Fruit fly (Drosophila melanogaster) whole organism, wandering third instar larva: ENCODE measurements around the gene CG7201.

Experiments
- Abd-B ChIP-seq: fragments of >200 bp; optimal IDR thresholded peaks from 2 replicates; lab custom pipeline; 2017; ENCODE audit warnings: missing biosample characterization, missing genetic modification characterization
- CG32264 ChIP-seq: fragments of 200-800 bp; sonication (Bioruptor generic); optimal IDR thresholded peaks from 2 replicates; lab custom pipeline; 2016; ENCODE audit warnings: missing biosample characterization, missing genetic modification characterization
- CG9705 ChIP-seq: fragments of 200-800 bp; sonication (Bioruptor generic); optimal IDR thresholded peaks from 2 replicates; lab custom pipeline; 2018; ENCODE audit warnings: missing biosample characterization, mild to moderate bottlenecking, missing genetic modification characterization
- Dfd ChIP-seq: fragments of >200 bp; optimal IDR thresholded peaks from 2 replicates; lab custom pipeline; 2017; ENCODE audit warnings: missing biosample characterization, missing genetic modification characterization
- Dif ChIP-seq: fragments of 200-275, 200-300 bp; sonication (Bioruptor generic); optimal IDR thresholded peaks from 2 replicates; lab custom pipeline; 2018; ENCODE audit warnings: missing biosample characterization, missing genetic modification characterization; ENCODE audit not compliant: partially characterized antibody
- GATAd ChIP-seq: sonication (Bioruptor generic); optimal IDR thresholded peaks from 2 replicates; lab custom pipeline; 2016; ENCODE audit warnings: missing biosample characterization, missing genetic modification characterization
- HLH106 ChIP-seq: fragments of 200-800 bp; optimal IDR thresholded peaks from 3 replicates; lab custom pipeline; 2019; ENCODE audit warnings: missing biosample characterization, mild to moderate bottlenecking, missing genetic modification characterization, moderate library complexity
- Hnf4 ChIP-seq: fragments of 200-800 bp; sonication (Bioruptor generic); optimal IDR thresholded peaks from 2 replicates; lab custom pipeline; 2016; ENCODE audit warnings: missing biosample characterization, mild to moderate bottlenecking, missing genetic modification characterization
- Hr78 ChIP-seq: fragments of >200 bp; optimal IDR thresholded peaks from 2 replicates; lab custom pipeline; 2017; ENCODE audit warnings: missing biosample characterization, missing genetic modification characterization
- Hr83 ChIP-seq: fragments of 200-300 bp; sonication (Bioruptor generic); optimal IDR thresholded peaks from 2 replicates; lab custom pipeline; 2016; ENCODE audit warnings: missing biosample characterization, mild to moderate bottlenecking, missing genetic modification characterization, moderate library complexity; ENCODE audit not compliant: poor library complexity, severe bottlenecking
- Jra ChIP-seq: sonication (Bioruptor generic); optimal IDR thresholded peaks from 2 replicates; lab custom pipeline; 2016; ENCODE audit warnings: missing biosample characterization, missing genetic modification characterization
- Mio ChIP-seq: sonication (Bioruptor generic); optimal IDR thresholded peaks from 2 replicates; lab custom pipeline; 2016; ENCODE audit warnings: missing biosample characterization, missing genetic modification characterization
- Myc ChIP-seq: fragments of >200 bp; optimal IDR thresholded peaks from 2 replicates; lab custom pipeline; 2017
- N ChIP-seq: fragments of >200 bp; optimal IDR thresholded peaks from 2 replicates; lab custom pipeline; 2018; ENCODE audit warnings: missing biosample characterization, missing external identifiers, missing genetic modification characterization
- OdsH ChIP-seq: fragments of 200-800 bp; sonication (Bioruptor generic); optimal IDR thresholded peaks from 2 replicates; lab custom pipeline; 2016; ENCODE audit warnings: missing biosample characterization, mild to moderate bottlenecking, missing genetic modification characterization
- Rel ChIP-seq, 2 experiments: fragments of 200-800 bp; sonication (Bioruptor generic) in 1 of 2; optimal IDR thresholded peaks; 2 replicates in 1 of 2; 3 replicates in 1 of 2; lab custom pipeline; 2016 to 2019; ENCODE audit warnings: mild to moderate bottlenecking in 2 of 2, missing biosample characterization in 2 of 2, missing genetic modification characterization in 2 of 2, moderate library complexity in 1 of 2
- Sp1 ChIP-seq: fragments of 200-800 bp; sonication (Bioruptor generic); optimal IDR thresholded peaks from 3 replicates; lab custom pipeline; 2019; ENCODE audit warnings: missing biosample characterization, mild to moderate bottlenecking, missing genetic modification characterization, moderate library complexity
- Vsx2 ChIP-seq: fragments of 200-300, 225-300 bp; sonication (Bioruptor generic); optimal IDR thresholded peaks from 2 replicates; lab custom pipeline; 2018; ENCODE audit warnings: missing biosample characterization, missing genetic modification characterization; ENCODE audit not compliant: partially characterized antibody
- br ChIP-seq: fragments of 200-800 bp; sonication (Bioruptor generic); optimal IDR thresholded peaks from 2 replicates; lab custom pipeline; 2016; ENCODE audit warnings: missing biosample characterization, missing genetic modification characterization
- brk ChIP-seq: fragments of 200-800 bp; sonication (Bioruptor generic); optimal IDR thresholded peaks from 2 replicates; lab custom pipeline; 2016; ENCODE audit warnings: missing biosample characterization, mild to moderate bottlenecking, missing genetic modification characterization
- dl ChIP-seq, 2 experiments: fragments of 175-275, 200-275 bp in 1 of 2; fragments of 200-275 bp in 1 of 2; sonication (Bioruptor generic); optimal IDR thresholded peaks; lab custom pipeline; 2018; ENCODE audit warnings: mild to moderate bottlenecking in 2 of 2, missing biosample characterization in 2 of 2, missing genetic modification characterization in 2 of 2, moderate library complexity in 2 of 2; ENCODE audit not compliant: partially characterized antibody in 2 of 2, insufficient read depth in 1 of 2
- dmrt93B ChIP-seq: fragments of 200-800 bp; sonication (Bioruptor generic); optimal IDR thresholded peaks from 2 replicates; lab custom pipeline; 2018; ENCODE audit warnings: missing biosample characterization, mild to moderate bottlenecking, missing genetic modification characterization
- dsf ChIP-seq: sonication (Bioruptor generic); optimal IDR thresholded peaks from 2 replicates; lab custom pipeline; 2016; ENCODE audit warnings: missing biosample characterization, missing genetic modification characterization, borderline replicate concordance
- ey ChIP-seq: fragments of 200-800 bp; sonication (Bioruptor generic); optimal IDR thresholded peaks from 2 replicates; lab custom pipeline; 2016; ENCODE audit warnings: missing biosample characterization, missing genetic modification characterization
- foxo ChIP-seq, 2 experiments: fragments of 200-800 bp; sonication (Bioruptor generic); optimal IDR thresholded peaks; 2 replicates in 1 of 2; 3 replicates in 1 of 2; lab custom pipeline; 2016 to 2017; ENCODE audit warnings: missing biosample characterization in 2 of 2, missing genetic modification characterization in 2 of 2
- fru ChIP-seq: fragments of 200-800 bp; sonication (Bioruptor generic); optimal IDR thresholded peaks from 3 replicates; lab custom pipeline; 2016; ENCODE audit warnings: missing biosample characterization, mild to moderate bottlenecking, missing genetic modification characterization
- h ChIP-seq: fragments of 200-800 bp; sonication (Bioruptor generic); optimal IDR thresholded peaks from 3 replicates; lab custom pipeline; 2016; ENCODE audit warnings: missing biosample characterization, mild to moderate bottlenecking, missing genetic modification characterization
- jim ChIP-seq: fragments of 175-275, 200-325 bp; sonication (Bioruptor generic); optimal IDR thresholded peaks from 2 replicates; lab custom pipeline; 2016; ENCODE audit warnings: missing biosample characterization, mild to moderate bottlenecking, missing genetic modification characterization
- lola ChIP-seq: fragments of >200 bp; optimal IDR thresholded peaks from 2 replicates; lab custom pipeline; 2017; ENCODE audit warnings: missing biosample characterization, missing genetic modification characterization
- pan ChIP-seq: fragments of >200 bp; optimal IDR thresholded peaks from 2 replicates; lab custom pipeline; 2017
- psq ChIP-seq: fragments of 200-800 bp; sonication (Bioruptor generic); optimal IDR thresholded peaks from 3 replicates; lab custom pipeline; 2017; ENCODE audit warnings: missing biosample characterization, mild to moderate bottlenecking, missing genetic modification characterization, moderate library complexity
- rgr ChIP-seq: fragments of 200-800 bp; sonication (Bioruptor generic); optimal IDR thresholded peaks from 3 replicates; lab custom pipeline; 2016; ENCODE audit warnings: missing biosample characterization, mild to moderate bottlenecking, missing genetic modification characterization
- sage ChIP-seq: fragments of 200-800 bp; sonication (Bioruptor generic); optimal IDR thresholded peaks from 2 replicates; lab custom pipeline; 2016; ENCODE audit warnings: missing biosample characterization, mild to moderate bottlenecking, missing genetic modification characterization
- sv ChIP-seq: fragments of 200-800 bp; sonication (Bioruptor generic); optimal IDR thresholded peaks from 3 replicates; lab custom pipeline; 2016; ENCODE audit warnings: missing biosample characterization, missing genetic modification characterization
- tai ChIP-seq: sonication (Bioruptor generic); optimal IDR thresholded peaks from 2 replicates; lab custom pipeline; 2016; ENCODE audit warnings: missing biosample characterization, missing genetic modification characterization
- usp ChIP-seq: fragments of >200 bp; optimal IDR thresholded peaks from 2 replicates; lab custom pipeline; 2017; ENCODE audit warnings: missing biosample characterization, missing genetic modification characterization
- woc ChIP-seq: sonication (Bioruptor generic); optimal IDR thresholded peaks from 2 replicates; lab custom pipeline; 2016; ENCODE audit warnings: missing biosample characterization, mild to moderate bottlenecking, missing genetic modification characterization

The CG7201 gene

DNA sequence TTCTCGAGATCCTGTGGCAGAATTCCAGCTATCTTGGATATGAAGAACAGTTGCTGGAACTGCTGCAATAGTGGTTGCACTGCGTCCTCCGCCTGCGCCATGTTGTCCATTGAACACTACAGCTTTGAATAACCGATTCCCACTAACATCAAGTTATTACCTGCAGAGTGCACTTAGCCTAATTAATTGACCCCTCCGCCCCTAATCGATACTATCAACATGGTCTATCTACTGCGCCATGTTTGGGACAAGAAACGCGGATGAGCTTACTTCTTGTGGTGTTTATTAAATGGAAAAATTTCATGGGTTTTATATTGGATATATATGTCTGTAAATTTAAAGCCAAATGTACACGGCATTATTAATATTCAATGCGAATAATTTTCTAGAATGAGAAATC lies 11.8 kb upstream of the CG7201 start, which contains the start of gene Gr66a:
Gr66a (minus strand) TSS at position 101 of the 400 bp plus-strand sequence.
- TF ChIP-seq sage (GFP tag; lab: Kevin White, UChicago) = no peak
- no peak for TF ChIP-seq h (GFP tag; lab: Kevin White, UChicago)
- TF ChIP-seq Mio (GFP tag; lab: Kevin White, UChicago) = no peak
- no peak for TF ChIP-seq GATAd
- TF ChIP-seq N (GFP tag; lab: Kevin White, UChicago) = no peak
- no peak for TF ChIP-seq Hr78 (GFP tag; lab: Kevin White, UChicago)
- TF ChIP-seq rgr = no peak
- no peak for TF ChIP-seq Sp1 (GFP tag; lab: Kevin White, UChicago)
- no peak for TF ChIP-seq br (GFP tag; lab: Kevin White, UChicago)
- no peak for TF ChIP-seq Myc (lab: Kevin White, UChicago)
- no peak for TF ChIP-seq dmrt93B (GFP tag; lab: Kevin White, UChicago)
- no peak for TF ChIP-seq Abd-B (GFP tag; lab: Kevin White, UChicago)
- TF ChIP-seq foxo (GFP tag; optimal IDR thresholded peaks at IDR 0.05; lab: Kevin White, UChicago) = no peak
- TF ChIP-seq jim (GFP tag; lab: Kevin White, UChicago) = no peak
- TF ChIP-seq Hr83 (GFP tag; lab: Kevin White, UChicago) = no peak
- TF ChIP-seq psq (GFP tag; lab: Kevin White, UChicago) = no peak
- no peak for TF ChIP-seq Rel (GFP tag; optimal IDR thresholded peaks at IDR 0.05; lab: Kevin White, UChicago)
- no peak for TF ChIP-seq Rel (tag; optimal IDR thresholded peaks at IDR 0.05; lab: Kevin White, UChicago)
- TF ChIP-seq CG32264 (GFP tag; lab: Kevin White, UChicago) = no peak
- TF ChIP-seq Jra (GFP tag; lab: Kevin White, UChicago) = no peak

DNA sequence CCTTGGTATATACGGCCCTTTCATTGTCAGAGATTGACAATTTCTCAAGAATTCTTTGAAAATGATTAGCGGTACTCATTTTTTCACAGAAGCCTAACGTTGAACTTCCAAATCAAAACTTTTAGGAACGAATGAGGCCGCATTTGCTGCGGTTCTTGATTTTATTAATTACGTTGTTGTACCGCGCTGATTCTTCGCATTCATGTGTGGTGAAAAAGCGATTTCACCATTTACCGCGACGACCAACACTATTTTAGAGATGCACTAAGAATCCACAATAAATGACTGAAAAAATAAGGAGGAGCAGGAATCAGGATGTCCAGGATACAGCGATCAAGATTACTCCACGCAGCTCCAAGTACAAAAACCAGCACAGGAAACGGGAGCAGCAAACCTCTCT lies 8.8 kb upstream of the CG7201 start, which contains the start of the genes CG7194 and Sbp2:
CG7194 (minus strand) TSS at position 148 of the 400 bp plus-strand sequence.
Sbp2 (plus strand) TSS at position 246 of the 400 bp plus-strand sequence.
- no peak for TF ChIP-seq fru (GFP tag; lab: Kevin White, UChicago)
- no peak for TF ChIP-seq usp (GFP tag; lab: Kevin White, UChicago)
- TF ChIP-seq Hr83 (GFP tag; lab: Kevin White, UChicago) = no peak
- TF ChIP-seq Myc (lab: Kevin White, UChicago) = peak; percentile 27
- TF ChIP-seq sv (GFP tag; lab: Kevin White, UChicago) = no peak
- TF ChIP-seq psq (GFP tag; lab: Kevin White, UChicago) = peak; percentile 7
- TF ChIP-seq brk = no peak
- no peak for TF ChIP-seq HLH106 (tag; lab: Kevin White, UChicago)
- TF ChIP-seq CG9705 = no peak
- no peak for TF ChIP-seq CG32264 (GFP tag; lab: Kevin White, UChicago)
- peak; percentile 12 for TF ChIP-seq rgr

DNA sequence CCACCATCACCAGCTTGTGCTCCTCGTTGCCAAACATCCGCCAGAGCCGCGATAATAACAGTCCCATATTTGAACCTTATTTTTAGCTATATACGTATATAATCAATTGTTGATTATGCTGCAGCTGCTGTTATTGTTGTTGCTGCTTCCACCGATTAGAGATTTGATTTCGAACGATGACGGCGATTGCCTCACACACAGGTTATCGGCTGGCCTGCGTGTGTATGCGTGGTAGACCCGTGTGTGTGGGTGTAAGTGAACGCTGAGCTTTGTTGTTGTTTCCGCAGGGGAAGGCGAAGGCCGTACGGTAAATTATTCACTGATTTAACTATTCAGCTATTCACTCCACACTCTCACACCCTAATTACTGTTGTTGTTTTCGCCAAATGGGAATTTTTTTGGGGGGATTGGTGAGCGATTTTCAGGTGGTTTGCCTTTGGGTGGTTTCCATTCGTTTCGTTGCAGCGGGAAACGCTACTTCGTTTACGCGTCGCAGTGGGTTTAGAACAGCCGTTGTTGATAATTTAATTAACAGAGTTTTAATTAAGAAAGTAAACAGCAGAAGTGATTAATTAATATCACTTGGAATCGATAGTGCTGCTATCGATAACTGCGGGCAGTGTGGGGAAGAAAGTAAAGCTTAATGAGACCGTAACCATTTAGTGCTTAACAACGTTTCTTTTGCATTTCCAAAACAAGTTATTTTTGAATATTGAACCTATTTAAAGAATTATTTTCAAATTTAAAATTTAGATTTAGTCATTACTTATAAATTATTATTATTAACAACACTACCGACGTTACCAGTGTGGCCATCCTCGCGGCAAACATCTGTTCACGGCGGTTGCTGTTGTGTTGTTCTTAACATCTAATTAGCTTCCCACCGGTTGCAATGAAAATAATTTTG lies 4.3 kb upstream of the CG7201 start, which contains the start of the genes Arl5 and CG13671:
Arl5 (minus strand) TSS at position 616 of the 907 bp plus-strand sequence.
CG13671 (plus strand) TSS at position 841 of the 907 bp plus-strand sequence.
- TF ChIP-seq Mio (GFP tag; lab: Kevin White, UChicago) (no peak), N (GFP tag; lab: Kevin White, UChicago) (no peak), HLH106 (tag; lab: Kevin White, UChicago) (peak; percentile 59), brk (peak; percentile 89), Hnf4 (GFP tag; lab: Kevin White, UChicago) (peak; percentile 89), dsf (GFP tag; lab: Kevin White, UChicago) (peak; percentile 79), CG9705 (no peak), dmrt93B (GFP tag; lab: Kevin White, UChicago) (no peak), jim (GFP tag; lab: Kevin White, UChicago) (no peak), fru (GFP tag; lab: Kevin White, UChicago) (peak; percentile 86), Abd-B (GFP tag; lab: Kevin White, UChicago) (no peak), rgr (peak; percentile 89), CG32264 (GFP tag; lab: Kevin White, UChicago) (no peak), h (GFP tag; lab: Kevin White, UChicago) (peak; percentile 85), OdsH (GFP tag; lab: Kevin White, UChicago) (peak; percentile 84), br (GFP tag; lab: Kevin White, UChicago) (peak; percentile 69), psq (GFP tag; lab: Kevin White, UChicago) (peak; percentile 82), Vsx2 (GFP tag; lab: Kevin White, UChicago) (peak; percentile 97), pan (no peak), Rel (GFP tag; optimal IDR thresholded peaks at IDR 0.05; lab: Kevin White, UChicago) (no peak), Rel (tag; optimal IDR thresholded peaks at IDR 0.05; lab: Kevin White, UChicago) (peak; percentile 55), ey (GFP tag; lab: Kevin White, UChicago) (peak; percentile 63), Dif (no peak), dl (GFP tag; optimal IDR thresholded peaks at IDR 0.05; lab: Kevin White, UChicago; ENCODE audit: insufficient read depth in 1 of 2, partially characterized antibody in 2 of 2) (no peak), woc (GFP tag; lab: Kevin White, UChicago) (no peak), Myc (lab: Kevin White, UChicago) (no peak), foxo (GFP tag; optimal IDR thresholded peaks at IDR 0.05; lab: Kevin White, UChicago) (peak in 1 of 2 experiments; percentile 93), sage (GFP tag; lab: Kevin White, UChicago) (no peak), Hr78 (GFP tag; lab: Kevin White, UChicago) (no peak), Jra (GFP tag; lab: Kevin White, UChicago) (peak; percentile 88), Hr83 (GFP tag; lab: Kevin White, UChicago) (peak; percentile 30), Dfd (GFP tag; lab: Kevin White, UChicago) (no peak), lola (no peak), GATAd (peak; percentile 47), Sp1 (GFP tag; lab: Kevin White, UChicago) (peak; percentile 55), tai (GFP tag; lab: Kevin White, UChicago) (no peak), usp (GFP tag; lab: Kevin White, UChicago) (no peak), sv (GFP tag; lab: Kevin White, UChicago) (peak; percentile 80)
